Fruit fly (Drosophila melanogaster) whole organism, embryonic: ENCODE measurements around the gene CG10311.
A peak's percentile ranks its signal among the peaks of the same experiment; 100 is the strongest.

Source experiments
- Abd-B ChIP-seq: fragments of 200-800 bp; sonication (Bioruptor generic); optimal IDR thresholded peaks from 2 replicates; lab custom pipeline; 2018; ENCODE audit warnings: missing biosample characterization, mild to moderate bottlenecking, missing genetic modification characterization, moderate library complexity
- Aef1 ChIP-seq: fragments of 200-800 bp; sonication (Bioruptor generic); IDR thresholded peaks from 3 replicates; pipeline ENCODE4 v1.3.6; 2022; ENCODE audit warnings: missing biosample characterization, missing genetic modification characterization
- B-H1 ChIP-seq: fragments of 200-800 bp; sonication (Bioruptor generic); IDR thresholded peaks from 3 replicates; pipeline ENCODE4 v1.3.6; 2022; ENCODE audit warnings: missing biosample characterization, missing genetic modification characterization
- CG11398 ChIP-seq: fragments of 200-800 bp; sonication (Bioruptor generic); optimal IDR thresholded peaks from 2 replicates; lab custom pipeline; 2016; ENCODE audit warnings: missing biosample characterization, missing genetic modification characterization
- CG13624 ChIP-seq: fragments of 200-800 bp; sonication (Bioruptor generic); optimal IDR thresholded peaks from 2 replicates; lab custom pipeline; 2016; ENCODE audit warnings: missing biosample characterization, missing genetic modification characterization
- CG14441 ChIP-seq: fragments of 200-800 bp; sonication (Bioruptor generic); IDR thresholded peaks from 2 replicates; pipeline ENCODE4 v1.3.6; 2022; ENCODE audit warnings: missing biosample characterization, missing genetic modification characterization
- CG15073 ChIP-seq: fragments of 200-800 bp; sonication (Bioruptor generic); optimal IDR thresholded peaks from 2 replicates; lab custom pipeline; 2016; ENCODE audit warnings: missing biosample characterization, missing genetic modification characterization
- CG15269 ChIP-seq: fragments of 200-800 bp; sonication (Bioruptor generic); optimal IDR thresholded peaks from 2 replicates; lab custom pipeline; 2018; ENCODE audit warnings: missing biosample characterization, mild to moderate bottlenecking, missing genetic modification characterization, moderate library complexity
- CG1647 ChIP-seq: fragments of 200-800 bp; sonication (Bioruptor generic); optimal IDR thresholded peaks from 3 replicates; lab custom pipeline; 2016; ENCODE audit warnings: missing biosample characterization, missing genetic modification characterization
- CG16779 ChIP-seq: fragments of 200-800 bp; sonication (Bioruptor generic); IDR thresholded peaks from 2 replicates; pipeline ENCODE4 v1.3.6; 2022; ENCODE audit warnings: missing biosample characterization, missing genetic modification characterization
- CG17612 ChIP-seq: fragments of 200-800 bp; sonication (Bioruptor generic); IDR thresholded peaks from 2 replicates; pipeline ENCODE4 v1.3.6; 2022; ENCODE audit warnings: missing biosample characterization, missing genetic modification characterization
- CG18599 ChIP-seq: fragments of 200-800 bp; sonication (Bioruptor generic); optimal IDR thresholded peaks from 3 replicates; lab custom pipeline; 2017; ENCODE audit warnings: missing biosample characterization, missing genetic modification characterization, mild to moderate bottlenecking, moderate library complexity, missing genetic modification reagents
- CG31365 ChIP-seq: fragments of 200-800 bp; sonication (Bioruptor generic); optimal IDR thresholded peaks from 2 replicates; lab custom pipeline; 2018; ENCODE audit warnings: missing biosample characterization, mild to moderate bottlenecking, missing genetic modification characterization
- CG32532 ChIP-seq: fragments of 200-800 bp; sonication (Bioruptor generic); IDR thresholded peaks from 2 replicates; pipeline ENCODE4 v1.3.6; 2022; ENCODE audit warnings: missing biosample characterization, missing genetic modification characterization
- CG4328 ChIP-seq: fragments of 200-800 bp; sonication (Bioruptor generic); optimal IDR thresholded peaks from 3 replicates; lab custom pipeline; 2017; ENCODE audit warnings: missing biosample characterization, missing genetic modification reagents, missing genetic modification characterization
- CG5180 ChIP-seq: fragments of 200-800 bp; sonication (Bioruptor generic); optimal IDR thresholded peaks from 3 replicates; lab custom pipeline; 2017; ENCODE audit warnings: missing biosample characterization, missing genetic modification characterization, mild to moderate bottlenecking, moderate library complexity, missing genetic modification reagents
- CG9876 ChIP-seq: fragments of 200-800 bp; sonication (Bioruptor generic); optimal IDR thresholded peaks from 2 replicates; lab custom pipeline; 2016; ENCODE audit warnings: missing biosample characterization, missing genetic modification characterization
- Dip3 ChIP-seq: fragments of 200-800 bp; sonication (Bioruptor generic); optimal IDR thresholded peaks from 3 replicates; lab custom pipeline; 2016; ENCODE audit warnings: missing biosample characterization, missing genetic modification characterization
- HHEX ChIP-seq: fragments of 200-800 bp; sonication (Bioruptor generic); optimal IDR thresholded peaks from 3 replicates; lab custom pipeline; 2017; ENCODE audit warnings: missing biosample characterization, mild to moderate bottlenecking, missing genetic modification characterization, missing genetic modification reagents
- Hmr ChIP-seq: fragments of 200-800 bp; sonication (Bioruptor generic); optimal IDR thresholded peaks from 3 replicates; lab custom pipeline; 2017; ENCODE audit warnings: mild to moderate bottlenecking, missing biosample characterization, missing genetic modification reagents, missing genetic modification characterization
- MBD-R2 ChIP-seq: fragments of 200-800 bp; sonication (Bioruptor generic); IDR thresholded peaks from 2 replicates; pipeline ENCODE4 v1.3.6; 2022; ENCODE audit warnings: missing biosample characterization, missing genetic modification characterization
- Med ChIP-seq: fragments of 200-800 bp; sonication (Bioruptor generic); peaks from one replicate; lab custom pipeline; 2016; ENCODE audit warnings: missing biosample characterization, missing genetic modification characterization, mild to moderate bottlenecking, inconsistent platforms, moderate library complexity
- Meics ChIP-seq: fragments of 200-800 bp; sonication (Bioruptor generic); optimal IDR thresholded peaks from 2 replicates; lab custom pipeline; 2017; ENCODE audit warnings: missing biosample characterization, mild to moderate bottlenecking, missing genetic modification characterization
- Spps ChIP-seq: fragments of 200-800 bp; sonication (Bioruptor generic); optimal IDR thresholded peaks from 2 replicates; lab custom pipeline; 2018; ENCODE audit warnings: missing biosample characterization, mild to moderate bottlenecking, missing genetic modification characterization
- Sry-β ChIP-seq: fragments of 200-800 bp; sonication (Bioruptor generic); optimal IDR thresholded peaks from 2 replicates; lab custom pipeline; 2018; ENCODE audit warnings: missing biosample characterization, mild to moderate bottlenecking, missing genetic modification characterization, moderate library complexity
- abd-A ChIP-seq: fragments of 200-800 bp; sonication (Bioruptor generic); optimal IDR thresholded peaks from 3 replicates; lab custom pipeline; 2019; ENCODE audit warnings: missing biosample characterization, mild to moderate bottlenecking, missing genetic modification characterization, moderate library complexity
- ara ChIP-seq: fragments of 200-800 bp; sonication (Bioruptor generic); IDR thresholded peaks from 2 replicates; pipeline ENCODE4 v1.3.6; 2022; ENCODE audit warnings: missing biosample characterization, missing genetic modification characterization
- cg ChIP-seq: fragments of 200-800 bp; sonication (Bioruptor generic); optimal IDR thresholded peaks from 3 replicates; lab custom pipeline; 2019; ENCODE audit warnings: missing biosample characterization, mild to moderate bottlenecking, missing genetic modification characterization, moderate library complexity
- crol ChIP-seq: fragments of 200-800 bp; sonication (Bioruptor generic); IDR thresholded peaks from 2 replicates; pipeline ENCODE4 v1.3.6; 2022; ENCODE audit warnings: missing biosample characterization, missing genetic modification characterization
- crp ChIP-seq, 2 experiments: fragments of 200-800 bp; sonication (Bioruptor generic); optimal IDR thresholded peaks; 2 replicates in 1 of 2; 3 replicates in 1 of 2; lab custom pipeline; 2017; ENCODE audit warnings: missing biosample characterization in 2 of 2, missing genetic modification characterization in 2 of 2, mild to moderate bottlenecking in 1 of 2, moderate library complexity in 1 of 2
- cwo ChIP-seq: fragments of 200-800 bp; sonication (Bioruptor generic); optimal IDR thresholded peaks from 3 replicates; lab custom pipeline; 2017; ENCODE audit warnings: missing biosample characterization, missing genetic modification characterization, mild to moderate bottlenecking, moderate library complexity, missing genetic modification reagents
- dmrt99B ChIP-seq: fragments of 200-800 bp; sonication (Bioruptor generic); optimal IDR thresholded peaks from 2 replicates; lab custom pipeline; 2018; ENCODE audit warnings: missing biosample characterization, mild to moderate bottlenecking, missing genetic modification characterization, moderate library complexity
- fd96Cb ChIP-seq: fragments of 200-800 bp; sonication (Bioruptor generic); optimal IDR thresholded peaks from 2 replicates; lab custom pipeline; 2018; ENCODE audit warnings: missing biosample characterization, mild to moderate bottlenecking, missing genetic modification characterization, moderate library complexity
- hbn ChIP-seq: fragments of 200-800 bp; sonication (Bioruptor generic); IDR thresholded peaks from 2 replicates; pipeline ENCODE4 v1.3.6; 2022; ENCODE audit warnings: missing biosample characterization, missing genetic modification characterization; ENCODE audit not compliant: partially characterized antibody
- otp ChIP-seq: fragments of 200-800 bp; sonication (Bioruptor generic); IDR thresholded peaks from 3 replicates; pipeline ENCODE4, ENCODE4 v1.3.6; 2022; ENCODE audit warnings: missing biosample characterization, missing genetic modification characterization
- slbo ChIP-seq: fragments of 200-800 bp; sonication (Bioruptor generic); IDR thresholded peaks from 2 replicates; pipeline ENCODE4 v1.3.6; 2022; ENCODE audit warnings: missing biosample characterization, missing genetic modification characterization
- tup ChIP-seq: fragments of 200-800 bp; sonication (Bioruptor generic); optimal IDR thresholded peaks from 2 replicates; lab custom pipeline; 2016; ENCODE audit warnings: missing biosample characterization, mild to moderate bottlenecking, missing genetic modification characterization, moderate library complexity
- wdn ChIP-seq: fragments of 200-800 bp; sonication (Bioruptor generic); IDR thresholded peaks from 2 replicates; pipeline ENCODE4 v1.3.6; 2022; ENCODE audit warnings: missing biosample characterization, missing genetic modification characterization
- zfh1 ChIP-seq: fragments of 200-800 bp; sonication (Bioruptor generic); IDR thresholded peaks from 3 replicates; pipeline ENCODE4 v1.3.6; 2022; ENCODE audit warnings: missing biosample characterization, missing genetic modification characterization

CG10311 gene

DNA sequence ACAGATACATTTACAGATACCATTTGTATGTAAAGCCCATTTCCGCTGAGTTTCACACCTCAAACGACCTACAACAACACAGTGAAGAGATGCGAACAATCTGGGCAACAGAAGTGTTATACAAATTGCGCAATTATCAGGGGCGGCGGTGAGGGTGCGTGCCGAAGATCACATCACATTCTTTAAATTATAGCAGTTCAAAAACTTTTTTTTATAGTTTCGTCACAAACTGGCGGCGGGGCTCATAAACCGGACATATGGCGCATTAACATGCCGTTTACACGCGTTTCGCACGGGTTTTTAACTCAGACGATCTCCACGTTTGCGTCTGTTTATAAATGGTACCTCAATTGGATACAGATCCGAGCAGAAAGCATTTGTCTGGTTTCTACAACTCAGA is 3.6 kb downstream of the CG10311 start (continued):
- TF ChIP-seq hbn (GFP tag; lab: Robert Waterston, UW), result no peak
- TF ChIP-seq tup (GFP tag; lab: Kevin White, UChicago), result no peak
- TF ChIP-seq crol (GFP tag; lab: Robert Waterston, UW), result no peak
- peak; percentile 54 for TF ChIP-seq CG13624 (GFP tag; lab: Kevin White, UChicago)
- no peak for TF ChIP-seq CG15073 (GFP tag; lab: Kevin White, UChicago)
- peak; percentile 80 for TF ChIP-seq Med (GFP tag; lab: Kevin White, UChicago)
- TF ChIP-seq Aef1 (GFP tag; lab: Robert Waterston, UW), result no peak
- no peak for TF ChIP-seq CG17612
- TF ChIP-seq Dip3 (GFP tag; lab: Kevin White, UChicago), result no peak
- TF ChIP-seq wdn (GFP tag; lab: Robert Waterston, UW), result no peak
- TF ChIP-seq CG11398 (GFP tag; lab: Kevin White, UChicago), result no peak
- peak; percentile 7 for TF ChIP-seq HHEX (GFP tag; lab: Kevin White, UChicago)
- peak; percentile 55 for TF ChIP-seq abd-A (tag; lab: Kevin White, UChicago)
- no peak for TF ChIP-seq crp (GFP tag; optimal IDR thresholded peaks at IDR 0.05; lab: Kevin White, UChicago)
- TF ChIP-seq CG15269 (tag; lab: Kevin White, UChicago), result peak; percentile 38
- no peak for TF ChIP-seq Sry-β
- peak; percentile 25; the same call in 1 of the 2 replicates for TF ChIP-seq CG32532 (GFP tag; lab: Robert Waterston, UW)
- peak; percentile 0 for TF ChIP-seq CG18599 (GFP tag; lab: Kevin White, UChicago)
- TF ChIP-seq cwo (GFP tag; lab: Kevin White, UChicago), result peak; percentile 89
- 0 out of 2 replicates have a peak, but pooled peaks have one; percentile 24 for TF ChIP-seq slbo (GFP tag; lab: Robert Waterston, UW)
- peak; percentile 82 for TF ChIP-seq Meics (GFP tag; lab: Kevin White, UChicago)
- TF ChIP-seq CG14441 (GFP tag; lab: Robert Waterston, UW), result 0 out of 2 replicates have a peak, but pooled peaks have one; percentile 18
- no peak for TF ChIP-seq Hmr (GFP tag; lab: Kevin White, UChicago)

DNA sequence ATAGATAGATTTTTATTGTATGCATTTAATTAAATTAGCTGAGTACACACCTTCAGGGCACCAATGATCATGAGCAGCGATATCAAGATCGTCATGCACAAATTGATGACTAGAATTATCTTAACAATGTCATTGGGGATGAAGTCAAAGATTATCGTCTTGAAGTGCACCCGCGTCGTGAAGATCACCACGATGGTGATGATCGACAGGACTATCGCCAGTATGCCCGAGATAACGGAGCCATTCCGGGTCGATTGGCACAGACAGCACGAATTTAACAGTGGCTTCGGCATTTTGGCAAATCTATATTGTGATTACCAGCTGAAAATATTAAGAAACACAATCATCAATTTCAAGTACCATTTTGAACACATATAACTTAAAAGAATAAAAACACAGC is 4.8 kb downstream of the CG10311 start:
- TF ChIP-seq dmrt99B (tag; lab: Kevin White, UChicago) (no peak), Abd-B (no peak), cg (GFP tag; lab: Kevin White, UChicago) (no peak), CG16779 (GFP tag; lab: Robert Waterston, UW) (no peak), zfh1 (no peak), CG9876 (no peak), CG4328 (GFP tag; lab: Kevin White, UChicago) (no peak), B-H1 (GFP tag; lab: Robert Waterston, UW) (no peak), ara (GFP tag; lab: Robert Waterston, UW) (no peak), CG31365 (tag; lab: Kevin White, UChicago) (no peak), CG5180 (GFP tag; lab: Kevin White, UChicago) (no peak), MBD-R2 (GFP tag; lab: Robert Waterston, UW) (no peak), fd96Cb (tag; lab: Kevin White, UChicago) (no peak), otp (GFP tag; lab: Robert Waterston, UW) (no peak), Spps (tag; lab: Kevin White, UChicago) (no peak), CG1647 (no peak)
